Fruit fly (Drosophila melanogaster) whole organism, embryonic: ENCODE results near the gene pyd.

ENCODE experiments used
- Atf-2 ChIP-seq: fragments of 200-800 bp; sonication (Bioruptor generic); optimal IDR thresholded peaks from 2 replicates; lab custom pipeline; 2016; ENCODE audit warnings: missing biosample characterization, missing genetic modification characterization
- CG10267 ChIP-seq: fragments of 200-800 bp; sonication (Bioruptor generic); optimal IDR thresholded peaks from 2 replicates; lab custom pipeline; 2018; ENCODE audit warnings: missing biosample characterization, mild to moderate bottlenecking, missing genetic modification characterization, moderate library complexity
- CG10321 ChIP-seq: fragments of 200-800 bp; sonication (Bioruptor generic); IDR thresholded peaks from 2 replicates; pipeline ENCODE4 v1.3.6; 2022; ENCODE audit warnings: missing biosample characterization, missing genetic modification characterization
- CG11695 ChIP-seq: fragments of 200-800 bp; sonication (Bioruptor generic); IDR thresholded peaks from 3 replicates; pipeline ENCODE4 v1.3.6; 2022; ENCODE audit warnings: missing biosample characterization, missing genetic modification characterization
- CG12391 ChIP-seq: fragments of 200-800 bp; sonication (Bioruptor generic); optimal IDR thresholded peaks from 3 replicates; lab custom pipeline; 2018; ENCODE audit warnings: missing biosample characterization, mild to moderate bottlenecking, missing genetic modification characterization, moderate library complexity
- CG13424 ChIP-seq: fragments of 200-800 bp; sonication (Bioruptor generic); optimal IDR thresholded peaks from 2 replicates; lab custom pipeline; 2019; ENCODE audit warnings: missing biosample characterization, mild to moderate bottlenecking, missing genetic modification characterization, moderate library complexity
- CG14050 ChIP-seq: fragments of 200-800 bp; sonication (Bioruptor generic); IDR thresholded peaks from 3 replicates; pipeline ENCODE4 v1.3.6; 2022; ENCODE audit warnings: missing biosample characterization, missing genetic modification characterization
- CG14667 ChIP-seq: fragments of 200-800 bp; sonication (Bioruptor generic); IDR thresholded peaks from 2 replicates; pipeline ENCODE4 v1.3.6; 2022; ENCODE audit warnings: missing biosample characterization, missing genetic modification characterization
- CG15073 ChIP-seq: fragments of 200-800 bp; sonication (Bioruptor generic); optimal IDR thresholded peaks from 2 replicates; lab custom pipeline; 2016; ENCODE audit warnings: missing biosample characterization, missing genetic modification characterization
- CG15479 ChIP-seq: fragments of 200-800 bp; sonication (Bioruptor generic); optimal IDR thresholded peaks from 3 replicates; lab custom pipeline; 2019; ENCODE audit warnings: missing biosample characterization, mild to moderate bottlenecking, missing genetic modification characterization, moderate library complexity
- CG15601 ChIP-seq: fragments of 200-800 bp; sonication (Bioruptor generic); optimal IDR thresholded peaks from 3 replicates; lab custom pipeline; 2019; ENCODE audit warnings: missing biosample characterization, mild to moderate bottlenecking, missing genetic modification characterization, moderate library complexity
- CG17568 ChIP-seq: fragments of 200-800 bp; sonication (Bioruptor generic); optimal IDR thresholded peaks from 2 replicates; lab custom pipeline; 2018; ENCODE audit warnings: missing biosample characterization, mild to moderate bottlenecking, missing genetic modification characterization, moderate library complexity
- CG2712 ChIP-seq: fragments of 200-800 bp; optimal IDR thresholded peaks from 3 replicates; lab custom pipeline; 2019; ENCODE audit warnings: missing biosample characterization, mild to moderate bottlenecking, missing genetic modification characterization, moderate library complexity
- CG30020 ChIP-seq: fragments of 200-800 bp; optimal IDR thresholded peaks from 2 replicates; lab custom pipeline; 2019; ENCODE audit warnings: missing biosample characterization, mild to moderate bottlenecking, missing genetic modification characterization, moderate library complexity
- CG33557 ChIP-seq: fragments of 200-800 bp; sonication (Bioruptor generic); optimal IDR thresholded peaks from 2 replicates; lab custom pipeline; 2019; ENCODE audit warnings: missing biosample characterization, mild to moderate bottlenecking, missing genetic modification characterization, moderate library complexity
- CG3407 ChIP-seq: fragments of 200-800 bp; sonication (Bioruptor generic); optimal IDR thresholded peaks from 2 replicates; lab custom pipeline; 2018; ENCODE audit warnings: missing biosample characterization, mild to moderate bottlenecking, missing genetic modification characterization
- CG34224 ChIP-seq: fragments of 200-800 bp; sonication (Bioruptor generic); IDR thresholded peaks from 3 replicates; pipeline ENCODE4 v1.3.6; 2022; ENCODE audit warnings: missing biosample characterization, missing genetic modification characterization; ENCODE audit not compliant: partially characterized antibody
- CG3995 ChIP-seq: fragments of 200-800 bp; sonication (Bioruptor generic); optimal IDR thresholded peaks from 3 replicates; lab custom pipeline; 2016; ENCODE audit warnings: missing biosample characterization, missing genetic modification characterization
- CG4328 ChIP-seq: fragments of 200-800 bp; sonication (Bioruptor generic); optimal IDR thresholded peaks from 3 replicates; lab custom pipeline; 2017; ENCODE audit warnings: missing biosample characterization, missing genetic modification reagents, missing genetic modification characterization
- CG6272 ChIP-seq: fragments of 200-800 bp; sonication (Bioruptor generic); IDR thresholded peaks from 2 replicates; pipeline ENCODE4 v1.3.6; 2022; ENCODE audit warnings: missing biosample characterization, missing genetic modification characterization
- CG8924 ChIP-seq: fragments of 200-800 bp; optimal IDR thresholded peaks from 3 replicates; lab custom pipeline; 2019; ENCODE audit warnings: missing biosample characterization, mild to moderate bottlenecking, missing genetic modification characterization, moderate library complexity
- CG9932 ChIP-seq: fragments of 200-800 bp; sonication (Bioruptor generic); IDR thresholded peaks from 2 replicates; pipeline ENCODE4 v1.3.6; 2022; ENCODE audit warnings: missing biosample characterization, missing genetic modification characterization
- D19A ChIP-seq: fragments of 200-800 bp; optimal IDR thresholded peaks from 3 replicates; lab custom pipeline; 2019; ENCODE audit warnings: missing biosample characterization, mild to moderate bottlenecking, missing genetic modification characterization, moderate library complexity
- Dfd ChIP-seq, 2 experiments: fragments of >200 bp; optimal IDR thresholded peaks; 2 replicates each; lab custom pipeline; 2017; ENCODE audit warnings: missing biosample characterization in 2 of 2, missing genetic modification characterization in 2 of 2
- Dll ChIP-seq: fragments of 200-800 bp; sonication (Bioruptor generic); IDR thresholded peaks from 4 replicates; pipeline ENCODE4 v1.3.6; 2022; ENCODE audit warnings: missing biosample characterization, missing genetic modification characterization; ENCODE audit not compliant: partially characterized antibody
- E2f2 ChIP-seq: fragments of 200-800 bp; sonication (Bioruptor generic); IDR thresholded peaks from 2 replicates; pipeline ENCODE4 v1.3.6; 2022; ENCODE audit warnings: missing biosample characterization, missing genetic modification characterization
- HLHmδ ChIP-seq: fragments of 200-800 bp; sonication (Bioruptor generic); optimal IDR thresholded peaks from 2 replicates; lab custom pipeline; 2018; ENCODE audit warnings: missing biosample characterization, mild to moderate bottlenecking, missing genetic modification characterization, moderate library complexity
- Hand ChIP-seq: fragments of 200-800 bp; sonication (Bioruptor generic); optimal IDR thresholded peaks from 2 replicates; lab custom pipeline; 2017; ENCODE audit warnings: mild to moderate bottlenecking, missing biosample characterization, missing genetic modification reagents, missing genetic modification characterization
- MESR4 ChIP-seq: fragments of 200-800 bp; sonication (Bioruptor generic); optimal IDR thresholded peaks from 2 replicates; lab custom pipeline; 2018; ENCODE audit warnings: missing biosample characterization, mild to moderate bottlenecking, missing genetic modification characterization, moderate library complexity
- Max ChIP-seq: fragments of 200-800 bp; sonication (Bioruptor generic); optimal IDR thresholded peaks from 2 replicates; lab custom pipeline; 2016; ENCODE audit warnings: missing biosample characterization, mild to moderate bottlenecking, missing genetic modification characterization
- Ptx1 ChIP-seq: fragments of 200-800 bp; sonication (Bioruptor generic); IDR thresholded peaks from 2 replicates; pipeline ENCODE4 v1.3.6; 2022; ENCODE audit warnings: missing biosample characterization, missing genetic modification characterization
- Scr ChIP-seq: fragments of 200-800 bp; sonication (Bioruptor generic); IDR thresholded peaks from 2 replicates; pipeline ENCODE4 v1.3.6; 2022; ENCODE audit warnings: missing biosample characterization, missing genetic modification characterization; ENCODE audit not compliant: partially characterized antibody
- Side ChIP-seq: fragments of 200-800 bp; sonication (Bioruptor generic); optimal IDR thresholded peaks from 2 replicates; lab custom pipeline; 2016; ENCODE audit warnings: missing biosample characterization, missing genetic modification characterization
- Stat92E ChIP-seq, 3 experiments: fragments of >200 bp in 2 of 3; fragments of 200-800 bp in 1 of 3; sonication (Bioruptor generic) in 1 of 3; optimal IDR thresholded peaks; 2 replicates each; lab custom pipeline; 2017 to 2019; ENCODE audit warnings: missing biosample characterization in 3 of 3, missing genetic modification characterization in 3 of 3, mild to moderate bottlenecking in 1 of 3, moderate library complexity in 1 of 3
- ab ChIP-seq: fragments of 200-800 bp; sonication (Bioruptor generic); optimal IDR thresholded peaks from 2 replicates; lab custom pipeline; 2016; ENCODE audit warnings: missing biosample characterization, missing genetic modification characterization
- da ChIP-seq: fragments of 200-800 bp; sonication (Bioruptor generic); optimal IDR thresholded peaks from 2 replicates; lab custom pipeline; 2016; ENCODE audit warnings: missing biosample characterization, missing genetic modification characterization
- dimm ChIP-seq: fragments of 200-800 bp; sonication (Bioruptor generic); IDR thresholded peaks from 2 replicates; pipeline ENCODE4 v1.3.6; 2022; ENCODE audit warnings: missing biosample characterization, missing genetic modification characterization
- fd96Cb ChIP-seq: fragments of 200-800 bp; sonication (Bioruptor generic); optimal IDR thresholded peaks from 2 replicates; lab custom pipeline; 2018; ENCODE audit warnings: missing biosample characterization, mild to moderate bottlenecking, missing genetic modification characterization, moderate library complexity
- insv ChIP-seq, 2 experiments: fragments of 200-800 bp; sonication (Bioruptor generic); optimal IDR thresholded peaks; 3 replicates each; lab custom pipeline; 2016 to 2018; ENCODE audit warnings: missing biosample characterization in 2 of 2, missing genetic modification characterization in 2 of 2
- ken ChIP-seq: fragments of 200-800 bp; sonication (Bioruptor generic); IDR thresholded peaks from 3 replicates; pipeline ENCODE4 v1.3.6; 2022; ENCODE audit warnings: missing biosample characterization, missing genetic modification characterization
- peb ChIP-seq: fragments of 200-800 bp; sonication (Bioruptor generic); IDR thresholded peaks from 2 replicates; pipeline ENCODE4 v1.3.6; 2022; ENCODE audit warnings: missing biosample characterization, missing genetic modification characterization
- phol ChIP-seq: fragments of 200-800 bp; sonication (Bioruptor generic); optimal IDR thresholded peaks from 3 replicates; lab custom pipeline; 2018; ENCODE audit warnings: missing biosample characterization, mild to moderate bottlenecking, missing genetic modification characterization, moderate library complexity
- pita ChIP-seq: fragments of 200-800 bp; sonication (Bioruptor generic); optimal IDR thresholded peaks from 2 replicates; lab custom pipeline; 2017; ENCODE audit warnings: missing biosample characterization, mild to moderate bottlenecking, missing genetic modification characterization
- row ChIP-seq: fragments of 200-800 bp; sonication (Bioruptor generic); IDR thresholded peaks from 3 replicates; pipeline ENCODE4 v1.3.6; 2022; ENCODE audit warnings: missing biosample characterization, missing genetic modification characterization
- seq ChIP-seq: fragments of 200-800 bp; sonication (Bioruptor generic); IDR thresholded peaks from 2 replicates; pipeline ENCODE4 v1.3.6; 2022; ENCODE audit warnings: missing biosample characterization, missing genetic modification characterization
- stwl ChIP-seq: fragments of 200-800 bp; sonication (Bioruptor generic); optimal IDR thresholded peaks from 3 replicates; lab custom pipeline; 2018; ENCODE audit warnings: missing biosample characterization, mild to moderate bottlenecking, missing genetic modification characterization, moderate library complexity
- tna ChIP-seq: fragments of 200-800 bp; sonication (Bioruptor generic); IDR thresholded peaks from 2 replicates; pipeline ENCODE4 v1.3.6; 2022; ENCODE audit warnings: missing biosample characterization, missing genetic modification characterization; ENCODE audit not compliant: partially characterized antibody
- twi ChIP-seq: fragments of 200-800 bp; optimal IDR thresholded peaks from 2 replicates; lab custom pipeline; 2019; ENCODE audit warnings: missing biosample characterization, mild to moderate bottlenecking, missing genetic modification characterization, moderate library complexity

Gene pyd

DNA sequence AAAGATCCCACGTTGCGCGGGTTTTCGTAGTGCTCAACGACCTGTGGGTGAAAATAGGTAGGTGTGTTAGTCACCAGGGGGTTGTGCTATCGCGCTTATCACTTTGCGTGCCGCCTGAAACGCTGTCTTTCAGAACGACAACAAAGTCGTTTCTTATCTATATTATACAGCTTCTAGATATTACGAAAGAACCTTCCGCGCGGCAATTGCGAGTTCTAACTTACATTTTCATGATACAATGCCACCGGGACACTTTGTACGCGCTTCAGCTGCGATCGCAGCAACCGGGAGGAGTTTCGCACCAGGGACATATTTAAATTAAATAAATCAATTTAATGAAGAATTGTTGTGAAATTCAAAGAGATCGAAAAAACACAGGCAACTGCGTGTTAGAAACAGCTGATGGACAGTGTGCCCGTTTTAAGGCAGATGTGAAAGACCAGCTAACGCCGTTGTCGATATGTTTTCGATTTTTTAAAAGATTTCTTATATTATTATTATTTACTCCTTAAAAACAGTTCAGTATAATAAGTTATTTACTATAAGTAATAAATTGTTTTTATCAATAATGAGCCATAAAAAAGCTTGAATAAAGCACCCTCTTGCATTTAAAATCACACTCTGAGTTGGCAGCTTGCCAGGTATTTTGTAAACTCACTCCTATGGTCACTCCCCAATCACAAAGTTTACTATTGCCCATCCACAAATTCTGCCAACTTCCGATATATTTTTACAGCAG, 107.8 kb downstream of the pyd start, which contains the start of the genes IscU and CG8379 (continued):
- TF ChIP-seq Stat92E (GFP tag; optimal IDR thresholded peaks at IDR 0.05; lab: Kevin White, UChicago) = peak in 1 of 3 experiments; percentile 10
- TF ChIP-seq CG15479 (GFP tag; lab: Kevin White, UChicago) = peak; percentile 57
- peak; percentile 60 for TF ChIP-seq CG15601
- TF ChIP-seq CG12391 = peak; percentile 45
- no peak for TF ChIP-seq CG10321 (GFP tag; lab: Robert Waterston, UW)
- peak; percentile 77; the same call in 2 of the 3 replicates for TF ChIP-seq CG34224 (GFP tag; lab: Robert Waterston, UW)
- TF ChIP-seq E2f2 (GFP tag; lab: Robert Waterston, UW) = peak; percentile 32; the same call in 1 of the 2 replicates
- no peak for TF ChIP-seq dimm
- peak; percentile 11 for TF ChIP-seq CG13424
- TF ChIP-seq row (GFP tag; lab: Robert Waterston, UW) = peak; percentile 75
- no peak for TF ChIP-seq Side (GFP tag; lab: Kevin White, UChicago)
- TF ChIP-seq peb (GFP tag; lab: Robert Waterston, UW) = no peak
- TF ChIP-seq Max (GFP tag; lab: Kevin White, UChicago) = peak; percentile 12
- peak; percentile 61 for TF ChIP-seq CG30020 (tag; lab: Kevin White, UChicago)
- TF ChIP-seq twi (tag; lab: Kevin White, UChicago) = no peak
- TF ChIP-seq Scr (GFP tag; lab: Robert Waterston, UW) = peak; percentile 70
- no peak for TF ChIP-seq CG14667
- no peak for TF ChIP-seq ken
- TF ChIP-seq Ptx1 (GFP tag; lab: Robert Waterston, UW) = no peak
- peak; percentile 30 for TF ChIP-seq CG3995 (GFP tag; lab: Kevin White, UChicago)
- TF ChIP-seq CG6272 = no peak
- TF ChIP-seq ab (GFP tag; lab: Kevin White, UChicago) = no peak
- TF ChIP-seq pita (GFP tag; lab: Kevin White, UChicago) = no peak
- peak; percentile 81 for TF ChIP-seq Dll
- peak; percentile 71 for TF ChIP-seq MESR4
- no peak for TF ChIP-seq CG11695 (GFP tag; lab: Robert Waterston, UW)
- peak; percentile 19 for TF ChIP-seq Hand (GFP tag; lab: Kevin White, UChicago)
- peak; percentile 92 for TF ChIP-seq stwl (tag; lab: Kevin White, UChicago)
- no peak for TF ChIP-seq Dfd (GFP tag; optimal IDR thresholded peaks at IDR 0.05; lab: Kevin White, UChicago)
- TF ChIP-seq seq (GFP tag; lab: Robert Waterston, UW) = no peak
- TF ChIP-seq fd96Cb (tag; lab: Kevin White, UChicago) = no peak
- peak; percentile 43 for TF ChIP-seq phol
- no peak for TF ChIP-seq Atf-2
- peak; percentile 42 for TF ChIP-seq D19A (tag; lab: Kevin White, UChicago)
- TF ChIP-seq CG4328 (GFP tag; lab: Kevin White, UChicago) = peak; percentile 19
- peak; percentile 52 for TF ChIP-seq CG10267 (tag; lab: Kevin White, UChicago)
- no peak for TF ChIP-seq HLHmδ (GFP tag; lab: Kevin White, UChicago)
- peak; percentile 38 for TF ChIP-seq CG8924 (tag; lab: Kevin White, UChicago)
- TF ChIP-seq CG9932 (GFP tag; lab: Robert Waterston, UW) = no peak; the same call in 1 of the 2 replicates
- peak; percentile 3 for TF ChIP-seq CG3407 (GFP tag; lab: Kevin White, UChicago)
- no peak for TF ChIP-seq CG17568 (GFP tag; lab: Kevin White, UChicago)
- no peak for TF ChIP-seq CG15073 (GFP tag; lab: Kevin White, UChicago)
- peak in 1 of 2 experiments; percentile 3 for TF ChIP-seq insv (GFP tag; optimal IDR thresholded peaks at IDR 0.05; lab: Kevin White, UChicago)
- no peak for TF ChIP-seq da (GFP tag; lab: Kevin White, UChicago)
- TF ChIP-seq tna (GFP tag; lab: Robert Waterston, UW) = no peak
- TF ChIP-seq CG33557 (GFP tag; lab: Kevin White, UChicago) = peak; percentile 36
- peak; percentile 56 for TF ChIP-seq CG2712 (tag; lab: Kevin White, UChicago)
- no peak for TF ChIP-seq CG14050 (GFP tag; lab: Robert Waterston, UW)
